Worm (Caenorhabditis elegans) whole organism, L4 larva: Measurements from ENCODE around the gene gdi-1.

Experiments
- F10B5.3 ChIP-seq: sonication (generic microtip); optimal IDR thresholded peaks from 2 replicates; lab custom pipeline; 2016; ENCODE audit warnings: mild to moderate bottlenecking, missing genetic modification characterization, missing compliant biosample characterization
- F26F4.8 ChIP-seq: fragments of 200-800 bp; sonication (Bioruptor generic); conservative IDR thresholded peaks from 2 replicates; pipeline ENCODE4 v1.3.6; 2022; ENCODE audit warnings: missing genetic modification characterization, missing compliant biosample characterization
- F44E2.7 ChIP-seq: fragments of 200-800 bp; sonication (Bioruptor generic); IDR thresholded peaks from 2 replicates; pipeline ENCODE4 v2.1.2; 2022; ENCODE audit warnings: missing genetic modification characterization, missing compliant biosample characterization
- T20F7.1 ChIP-seq: fragments of 200-800 bp; sonication (Bioruptor generic); optimal IDR thresholded peaks from 2 replicates; lab custom pipeline; 2018; ENCODE audit warnings: mild to moderate bottlenecking, missing genetic modification characterization, missing compliant biosample characterization
- Y105C5A.15 ChIP-seq: fragments of 200-800 bp; sonication (Bioruptor generic); IDR thresholded peaks from 2 replicates; pipeline ENCODE4 v1.3.6; 2022; ENCODE audit warnings: missing genetic modification characterization, missing compliant biosample characterization
- ZK546.5 ChIP-seq, 2 experiments: sonication (generic microtip); optimal IDR thresholded peaks; 2 replicates each; lab custom pipeline; 2017; ENCODE audit warnings: missing biosample characterization in 2 of 2, missing genetic modification characterization in 2 of 2
- aha-1 ChIP-seq: fragments of 150-350 bp; peaks from one replicate; lab custom pipeline; 2014; ENCODE audit warnings: missing biosample characterization, missing genetic modification characterization
- ama-1 ChIP-seq: fragments of 150-350 bp; optimal IDR thresholded peaks from 2 replicates; lab custom pipeline; 2014; ENCODE audit warnings: inconsistent platforms, mixed read lengths
- ceh-20 ChIP-seq: fragments of 200-800 bp; sonication (Bioruptor generic); IDR thresholded peaks from 2 replicates; pipeline ENCODE4 v1.3.6; 2022; ENCODE audit warnings: missing genetic modification reagents, missing genetic modification characterization, missing compliant biosample characterization
- ceh-62 ChIP-seq: sonication (generic microtip); optimal IDR thresholded peaks from 2 replicates; lab custom pipeline; 2017; ENCODE audit warnings: missing biosample characterization, missing genetic modification characterization
- ceh-82 ChIP-seq: sonication (generic microtip); optimal IDR thresholded peaks from 2 replicates; lab custom pipeline; 2017; ENCODE audit warnings: missing biosample characterization, missing genetic modification characterization
- ces-1 ChIP-seq: fragments of 150-350 bp; sonication (generic microtip); optimal IDR thresholded peaks from 4 replicates; lab custom pipeline; 2014; ENCODE audit warnings: missing biosample characterization, missing genetic modification reagents, missing genetic modification characterization
- daf-12 ChIP-seq: fragments of 150-350 bp; optimal IDR thresholded peaks from 2 replicates; lab custom pipeline; 2014; ENCODE audit warnings: missing biosample characterization, missing genetic modification reagents, missing genetic modification characterization
- daf-16 ChIP-seq, 3 experiments: sonication (generic microtip); optimal IDR thresholded peaks; 2 replicates each; lab custom pipeline; 2016 to 2017; ENCODE audit warnings: missing genetic modification characterization in 3 of 3, missing genetic modification reagents in 3 of 3, mild to moderate bottlenecking in 2 of 3, missing compliant biosample characterization in 2 of 3, missing biosample characterization in 1 of 3, moderate library complexity in 1 of 3
- dmd-8 ChIP-seq: fragments of 200-800 bp; sonication (Bioruptor generic); IDR thresholded peaks from 2 replicates; pipeline ENCODE4 v1.3.6; 2022; ENCODE audit warnings: missing genetic modification characterization, missing compliant biosample characterization
- dve-1 ChIP-seq: sonication (generic microtip); optimal IDR thresholded peaks from 2 replicates; lab custom pipeline; 2017; ENCODE audit warnings: antibody characterized with exemption, mild to moderate bottlenecking, missing genetic modification characterization, missing compliant biosample characterization; ENCODE audit not compliant: insufficient read depth
- fkh-10 ChIP-seq: fragments of 150-350 bp; optimal IDR thresholded peaks from 2 replicates; lab custom pipeline; 2014; ENCODE audit warnings: missing biosample characterization, missing genetic modification reagents, missing genetic modification characterization
- gei-8 ChIP-seq: fragments of 200-800 bp; sonication (Bioruptor generic); optimal IDR thresholded peaks from 2 replicates; lab custom pipeline; 2018; ENCODE audit warnings: mild to moderate bottlenecking, missing genetic modification characterization, missing compliant biosample characterization
- hif-1 ChIP-seq, 2 experiments: sonication (generic microtip); optimal IDR thresholded peaks; 2 replicates each; lab custom pipeline; 2016 to 2017; ENCODE audit warnings: missing compliant biosample characterization in 2 of 2, missing genetic modification characterization in 2 of 2, missing genetic modification reagents in 2 of 2, missing genotype in 2 of 2, mild to moderate bottlenecking in 1 of 2
- hlh-11 ChIP-seq: fragments of 200-800 bp; sonication (Bioruptor generic); optimal IDR thresholded peaks from 2 replicates; lab custom pipeline; 2018; ENCODE audit warnings: mild to moderate bottlenecking, missing genetic modification characterization, missing compliant biosample characterization
- hlh-30 ChIP-seq: sonication (generic microtip); optimal IDR thresholded peaks from 2 replicates; lab custom pipeline; 2017; ENCODE audit warnings: antibody characterized with exemption, mild to moderate bottlenecking, missing genetic modification characterization, missing compliant biosample characterization; ENCODE audit not compliant: insufficient read depth
- hmg-1.1 ChIP-seq: fragments of 200-800 bp; sonication (Bioruptor generic); IDR thresholded peaks from 2 replicates; pipeline ENCODE4 v1.3.6; 2022; ENCODE audit warnings: missing genetic modification reagents, missing genetic modification characterization, missing compliant biosample characterization
- lim-7 ChIP-seq: fragments of 200-800 bp; sonication (Bioruptor generic); IDR thresholded peaks from 2 replicates; pipeline ENCODE4 v1.3.6; 2022; ENCODE audit warnings: missing genetic modification characterization, missing compliant biosample characterization
- lin-38 ChIP-seq: fragments of 200-800 bp; sonication (Bioruptor generic); IDR thresholded peaks from 2 replicates; pipeline ENCODE4 v1.3.6; 2022; ENCODE audit warnings: missing genetic modification reagents, missing genetic modification characterization, missing compliant biosample characterization
- lir-3 ChIP-seq: sonication (generic microtip); optimal IDR thresholded peaks from 2 replicates; lab custom pipeline; 2016; ENCODE audit warnings: mild to moderate bottlenecking, missing genetic modification characterization, missing compliant biosample characterization
- lsy-2 ChIP-seq, 2 experiments: fragments of 150-350 bp in 1 of 2; sonication (generic microtip) in 1 of 2; optimal IDR thresholded peaks; 2 replicates each; lab custom pipeline; 2014 to 2017; ENCODE audit warnings: missing biosample characterization in 2 of 2, missing genetic modification characterization in 2 of 2
- mdl-1 ChIP-seq, 2 experiments: fragments of 150-350 bp in 1 of 2; sonication (generic microtip) in 1 of 2; optimal IDR thresholded peaks; 2 replicates each; lab custom pipeline; 2014 to 2017; ENCODE audit warnings: missing biosample characterization in 2 of 2, missing genetic modification characterization in 2 of 2
- mep-1 ChIP-seq: fragments of 150-350 bp; sonication (generic microtip); optimal IDR thresholded peaks from 3 replicates; lab custom pipeline; 2014; ENCODE audit warnings: missing biosample characterization, missing genetic modification characterization
- mxl-3 ChIP-seq: fragments of 200-800 bp; sonication (Bioruptor generic); optimal IDR thresholded peaks from 2 replicates; lab custom pipeline; 2018; ENCODE audit warnings: mild to moderate bottlenecking, missing genetic modification characterization, missing compliant biosample characterization
- nhr-42 ChIP-seq: fragments of 200-800 bp; sonication (Bioruptor generic); IDR thresholded peaks from 2 replicates; pipeline ENCODE4 v1.3.6; 2022; ENCODE audit warnings: missing genetic modification characterization, missing compliant biosample characterization
- pha-4 ChIP-seq, 2 experiments: fragments of 150-350 bp in 1 of 2; fragments of 200-800 bp in 1 of 2; sonication (Bioruptor generic) in 1 of 2; IDR thresholded peaks in 1 of 2; optimal IDR thresholded peaks in 1 of 2; 2 replicates each; pipeline versions ENCODE4 v1.3.6 to Lab custom; 2014 to 2022; ENCODE audit warnings: missing genetic modification characterization in 2 of 2, missing genetic modification reagents in 2 of 2, missing biosample characterization in 1 of 2, missing compliant biosample characterization in 1 of 2
- php-3 ChIP-seq: fragments of 200-800 bp; sonication (Bioruptor generic); IDR thresholded peaks from 2 replicates; pipeline ENCODE4 v1.3.6; 2022; ENCODE audit warnings: missing genetic modification reagents, missing genetic modification characterization, missing compliant biosample characterization
- rbr-2 ChIP-seq: sonication (generic microtip); optimal IDR thresholded peaks from 2 replicates; lab custom pipeline; 2016; ENCODE audit warnings: missing genotype, missing genetic modification characterization, missing compliant biosample characterization
- set-16 ChIP-seq: fragments of 200-800 bp; sonication (Bioruptor generic); IDR thresholded peaks from 2 replicates; pipeline ENCODE4 v1.3.6; 2022; ENCODE audit warnings: missing genetic modification reagents, missing genetic modification characterization, missing compliant biosample characterization
- snpc-1.2 ChIP-seq: fragments of 200-800 bp; sonication (Bioruptor generic); IDR thresholded peaks from 2 replicates; pipeline ENCODE4 v1.3.6; 2022; ENCODE audit warnings: missing genetic modification reagents, missing genetic modification characterization, missing compliant biosample characterization
- spr-1 ChIP-seq: sonication (generic microtip); optimal IDR thresholded peaks from 2 replicates; lab custom pipeline; 2016; ENCODE audit warnings: mild to moderate bottlenecking, missing genetic modification characterization, missing compliant biosample characterization
- unc-62 ChIP-seq, 3 experiments: fragments of 150-350 bp in 1 of 3; sonication (generic microtip); optimal IDR thresholded peaks in 2 of 3; peaks in 1 of 3; 1 replicate in 1 of 3; 2 replicates in 2 of 3; lab custom pipeline; 2014 to 2017; ENCODE audit warnings: missing biosample characterization in 3 of 3, missing genetic modification characterization in 3 of 3, missing genetic modification reagents in 3 of 3, missing genotype in 1 of 3
- zfp-2 ChIP-seq: sonication (generic microtip); optimal IDR thresholded peaks from 2 replicates; lab custom pipeline; 2016; ENCODE audit warnings: mild to moderate bottlenecking, missing genetic modification characterization, missing compliant biosample characterization
- zip-11 ChIP-seq: fragments of 200-800 bp; sonication (Bioruptor generic); IDR thresholded peaks from 2 replicates; pipeline ENCODE4 v1.3.6; 2022; ENCODE audit warnings: missing genetic modification characterization, missing compliant biosample characterization
- zip-2 ChIP-seq: fragments of 150-350 bp; optimal IDR thresholded peaks from 2 replicates; lab custom pipeline; 2014; ENCODE audit warnings: missing biosample characterization, missing genetic modification characterization
- ztf-7 ChIP-seq: fragments of 150-350 bp; optimal IDR thresholded peaks from 2 replicates; lab custom pipeline; 2014; ENCODE audit warnings: missing biosample characterization, missing genetic modification characterization

The gdi-1 gene

ce11 chrIV:14838095-14838494 lies 45.4 kb upstream of the gdi-1 start (continued):
- TF ChIP-seq hif-1 (tag; optimal IDR thresholded peaks at IDR 0.05; lab: Kevin White, UChicago), result peak; percentile 32 to 51
- TF ChIP-seq mdl-1 (tag; optimal IDR thresholded peaks at IDR 0.05; lab: Kevin White, UChicago), result no peak
- no peak for TF ChIP-seq ceh-62
- TF ChIP-seq spr-1 (tag; lab: Kevin White, UChicago), result peak; percentile 74
- no peak for TF ChIP-seq mxl-3 (GFP tag; lab: Kevin White, UChicago)
- peak; percentile 84 for TF ChIP-seq lir-3 (tag; lab: Kevin White, UChicago)
- TF ChIP-seq F26F4.8, result no peak
- TF ChIP-seq hlh-11 (tag; lab: Kevin White, UChicago), result no peak
- TF ChIP-seq unc-62 (GFP tag; optimal IDR thresholded peaks at IDR 0.05 in 1 of 2; lab: Kevin White, UChicago), result no peak
- no peak for TF ChIP-seq unc-62 (tag; optimal IDR thresholded peaks at IDR 0.05; lab: Kevin White, UChicago)
- peak; percentile 87 for TF ChIP-seq dve-1
- no peak for TF ChIP-seq set-16 (GFP tag; lab: Robert Waterston, UW)
- peak; percentile 62 for TF ChIP-seq T20F7.1 (GFP tag; lab: Kevin White, UChicago)
- TF ChIP-seq snpc-1.2 (GFP tag; lab: Robert Waterston, UW), result peak; percentile 99
- TF ChIP-seq nhr-42 (GFP tag; lab: Robert Waterston, UW), result no peak
- TF ChIP-seq aha-1 (tag; lab: Kevin White, UChicago), result no peak
- peak; percentile 18 for TF ChIP-seq fkh-10
- TF ChIP-seq rbr-2 (tag; lab: Kevin White, UChicago), result peak; percentile 85
- TF ChIP-seq zfp-2 (tag; lab: Kevin White, UChicago), result peak; percentile 34
- TF ChIP-seq pha-4 (GFP tag; IDR thresholded peaks at IDR 0.05; lab: Robert Waterston, UW), result no peak; the same call in none of the 2 replicates
- no peak for TF ChIP-seq pha-4 (tag; optimal IDR thresholded peaks at IDR 0.05; lab: Kevin White, UChicago)
- TF ChIP-seq zip-2 (tag; lab: Kevin White, UChicago), result peak; percentile 53
- no peak; the same call in 1 of the 2 replicates for TF ChIP-seq dmd-8 (GFP tag; lab: Robert Waterston, UW)
- peak; percentile 93 for TF ChIP-seq ztf-7 (tag; lab: Kevin White, UChicago)
- TF ChIP-seq Y105C5A.15 (GFP tag; lab: Robert Waterston, UW), result peak; percentile 90
- no peak for TF ChIP-seq zip-11 (GFP tag; lab: Robert Waterston, UW)
- TF ChIP-seq daf-12 (tag; lab: Kevin White, UChicago), result no peak
- peak; percentile 85 for TF ChIP-seq ceh-20 (GFP tag; lab: Robert Waterston, UW)
- no peak for TF ChIP-seq ama-1

- peak in 1 of 2 experiments; percentile 47 for TF ChIP-seq lsy-2 (tag; optimal IDR thresholded peaks at IDR 0.05; lab: Kevin White, UChicago)
- TF ChIP-seq F10B5.3 (tag; lab: Kevin White, UChicago), result no peak
- TF ChIP-seq hlh-30, result peak; percentile 10
- no peak for TF ChIP-seq lim-7
- TF ChIP-seq daf-16 (GFP tag; optimal IDR thresholded peaks at IDR 0.05; lab: Kevin White, UChicago), result no peak
- peak; percentile 28 for TF ChIP-seq daf-16 (tag; optimal IDR thresholded peaks at IDR 0.05; lab: Kevin White, UChicago)
- TF ChIP-seq aha-1 (tag; lab: Kevin White, UChicago), result peak; percentile 83
- TF ChIP-seq hmg-1.1 (GFP tag; lab: Robert Waterston, UW), result peak; percentile 65
Observed at ce11 chrIV:14836885-14837284, 44.2 kb upstream of the gdi-1 start, which contains the start of gene Y57G11C.22. Gene Y57G11C.22 (plus strand): TSS chrIV:14837211.

- TF ChIP-seq ztf-7 (tag; lab: Kevin White, UChicago), result no peak
- TF ChIP-seq ceh-82 (tag; lab: Kevin White, UChicago), result no peak
- TF ChIP-seq F44E2.7 (GFP tag; lab: Robert Waterston, UW), result no peak
- TF ChIP-seq dve-1, result peak; percentile 29
- TF ChIP-seq hmg-1.1 (GFP tag; lab: Robert Waterston, UW), result no peak
- no peak for TF ChIP-seq ces-1 (GFP tag; lab: Kevin White, UChicago)
- TF ChIP-seq gei-8, result no peak
- TF ChIP-seq daf-16 (GFP tag; optimal IDR thresholded peaks at IDR 0.05; lab: Kevin White, UChicago), result no peak
- TF ChIP-seq daf-16 (tag; optimal IDR thresholded peaks at IDR 0.05; lab: Kevin White, UChicago), result peak; percentile 28
- 0 out of 2 replicates have a peak, but pooled peaks have one; percentile 17 for TF ChIP-seq php-3 (GFP tag; lab: Robert Waterston, UW)
- no peak for TF ChIP-seq ZK546.5 (tag; optimal IDR thresholded peaks at IDR 0.05; lab: Kevin White, UChicago)
- TF ChIP-seq fkh-10, result no peak
- no peak for TF ChIP-seq lin-38 (GFP tag; lab: Robert Waterston, UW)
- no peak for TF ChIP-seq unc-62 (GFP tag; optimal IDR thresholded peaks at IDR 0.05 in 1 of 2; lab: Kevin White, UChicago)
- no peak for TF ChIP-seq unc-62 (tag; optimal IDR thresholded peaks at IDR 0.05; lab: Kevin White, UChicago)
- TF ChIP-seq mep-1 (tag; lab: Kevin White, UChicago), result no peak
- no peak for TF ChIP-seq spr-1 (tag; lab: Kevin White, UChicago)
Observed at ce11 chrIV:14833537-14833936, 40.9 kb upstream of the gdi-1 start.
